Worm (Caenorhabditis elegans): ENCODE data around the gene swsn-6.

ce11 chrIV:5374946-5375345, 19.9 kb upstream of the swsn-6 start:
- TF ChIP-seq flt-1 (GFP tag; IDR thresholded peaks at IDR 0.05) (no peak), aly-1 (tag; optimal IDR thresholded peaks at IDR 0.05) (no peak), ama-1 (optimal IDR thresholded peaks at IDR 0.05) (no peak), hmbx-1 (tag; optimal IDR thresholded peaks at IDR 0.05) (no peak), scrt-1 (GFP tag; IDR thresholded peaks at IDR 0.05) (no peak), hmg-4 (GFP tag; optimal IDR thresholded peaks at IDR 0.05) (no peak), ceh-13 (GFP tag; optimal IDR thresholded peaks at IDR 0.05) (no peak), sea-1 (GFP tag; conservative IDR thresholded peaks at IDR 0.05) (no peak)

Measured in whole organism, early embryonic.